Worm (Caenorhabditis elegans): Measurements from ENCODE around the gene rbx-1.

DNA sequence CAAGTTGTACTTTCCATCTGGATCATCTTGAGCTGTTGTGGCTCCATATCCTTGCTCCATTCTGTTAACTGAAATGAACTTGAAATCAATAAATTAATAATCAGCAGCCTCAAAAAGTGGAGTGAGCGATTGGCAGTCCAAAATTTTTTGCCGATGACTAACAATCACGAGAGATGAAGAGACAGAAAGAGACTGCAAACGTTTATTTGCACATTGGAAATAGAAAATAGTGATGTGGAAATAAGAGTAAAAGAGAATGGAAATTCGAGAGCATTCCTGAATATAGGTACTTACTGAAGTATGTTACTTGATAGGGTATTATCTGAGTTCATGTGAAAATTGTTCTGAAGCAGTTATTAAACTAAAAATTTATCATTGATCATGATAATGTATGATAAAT, 19.4 kb upstream of the rbx-1 start, which contains the start of gene tag-120:
- no peak for TF ChIP-seq ztf-29 (GFP tag; IDR thresholded peaks at IDR 0.05)
- no peak for TF ChIP-seq flt-1 (GFP tag; IDR thresholded peaks at IDR 0.05)
- TF ChIP-seq T22C8.4 (GFP tag; IDR thresholded peaks at IDR 0.05), result no peak

All from whole organism, midembryonic.